Fruit fly (Drosophila melanogaster): Measurements from ENCODE around the gene CG2116.
A peak's percentile ranks its signal among the peaks of the same experiment; 100 is the strongest.

The CG2116 gene

dm6 chrX:8114476-8115342 is 14.9 kb upstream of the CG2116 start:
- TF ChIP-seq cic (GFP tag; optimal IDR thresholded peaks at IDR 0.05) (no peak), CG14711 (tag; optimal IDR thresholded peaks at IDR 0.05) (peak; percentile 62), CG1620 (GFP tag; optimal IDR thresholded peaks at IDR 0.05) (peak; percentile 21), toe (GFP tag; optimal IDR thresholded peaks at IDR 0.05) (peak; percentile 45), CG33017 (tag; optimal IDR thresholded peaks at IDR 0.05) (peak; percentile 62), Hr96 (GFP tag; optimal IDR thresholded peaks at IDR 0.05) (no peak), ovo (GFP tag; optimal IDR thresholded peaks at IDR 0.05) (peak; percentile 1), bab1 (GFP tag; optimal IDR thresholded peaks at IDR 0.05) (peak; percentile 57), kay (GFP tag; ENCODE audit: borderline replicate concordance) (no peak), CG5204 (GFP tag; optimal IDR thresholded peaks at IDR 0.05) (peak; percentile 70), Clk (GFP tag; optimal IDR thresholded peaks at IDR 0.05) (peak; percentile 25), Mnt (GFP tag; optimal IDR thresholded peaks at IDR 0.05) (peak; percentile 46), CG7045 (GFP tag; optimal IDR thresholded peaks at IDR 0.05) (peak; percentile 60), CG7101 (tag; optimal IDR thresholded peaks at IDR 0.05) (peak; percentile 80), CG12768 (GFP tag; optimal IDR thresholded peaks at IDR 0.05) (peak; percentile 62), tj (GFP tag; optimal IDR thresholded peaks at IDR 0.05) (peak; percentile 73), CG11617 (GFP tag; optimal IDR thresholded peaks at IDR 0.05) (peak; percentile 64), Crg-1 (GFP tag; optimal IDR thresholded peaks at IDR 0.05) (no peak), cnc (optimal IDR thresholded peaks at IDR 0.05) (no peak), pad (GFP tag; optimal IDR thresholded peaks at IDR 0.05) (peak; percentile 20)

DNA sequence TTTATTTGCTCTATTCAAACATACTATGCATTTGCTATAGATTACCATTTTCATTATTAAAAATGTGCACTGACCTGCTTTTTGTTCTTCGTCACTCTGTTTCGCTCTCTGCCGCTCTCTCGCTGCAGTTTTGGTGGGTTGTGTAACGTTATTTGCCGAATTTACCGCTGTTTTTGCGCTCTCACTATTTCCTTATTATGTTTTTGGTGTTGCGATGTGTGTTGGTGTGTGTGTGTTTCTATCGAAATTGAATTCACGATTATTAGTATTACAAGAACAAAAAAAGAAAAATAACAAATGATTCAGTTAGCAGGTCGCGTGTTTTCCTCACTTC is 14.3 kb upstream of the CG2116 start:
- TF ChIP-seq pad (GFP tag; optimal IDR thresholded peaks at IDR 0.05): peak; percentile 37
- TF ChIP-seq kay (GFP tag; ENCODE audit: borderline replicate concordance): no peak
- TF ChIP-seq ovo (GFP tag; optimal IDR thresholded peaks at IDR 0.05): peak; percentile 2

- TF ChIP-seq cnc (optimal IDR thresholded peaks at IDR 0.05) (no peak), cic (GFP tag; optimal IDR thresholded peaks at IDR 0.05) (peak; percentile 21), tj (GFP tag; optimal IDR thresholded peaks at IDR 0.05) (peak; percentile 11), Mnt (GFP tag; optimal IDR thresholded peaks at IDR 0.05) (peak; percentile 96), CG11617 (GFP tag; optimal IDR thresholded peaks at IDR 0.05) (peak; percentile 21)
Measured at dm6 chrX:8115717-8116311, 13.8 kb upstream of the CG2116 start, which contains the start of gene Gclc. Gclc (minus strand) TSS chrX:8116147.

dm6 chrX:8116813-8117212 is 12.8 kb upstream of the CG2116 start, which contains the start of gene CG1575:
CG1575 (plus strand) TSS chrX:8117012.
- peak; percentile 84 for TF ChIP-seq Mnt (GFP tag; optimal IDR thresholded peaks at IDR 0.05)
- TF ChIP-seq kay (GFP tag; ENCODE audit: borderline replicate concordance): no peak

DNA sequence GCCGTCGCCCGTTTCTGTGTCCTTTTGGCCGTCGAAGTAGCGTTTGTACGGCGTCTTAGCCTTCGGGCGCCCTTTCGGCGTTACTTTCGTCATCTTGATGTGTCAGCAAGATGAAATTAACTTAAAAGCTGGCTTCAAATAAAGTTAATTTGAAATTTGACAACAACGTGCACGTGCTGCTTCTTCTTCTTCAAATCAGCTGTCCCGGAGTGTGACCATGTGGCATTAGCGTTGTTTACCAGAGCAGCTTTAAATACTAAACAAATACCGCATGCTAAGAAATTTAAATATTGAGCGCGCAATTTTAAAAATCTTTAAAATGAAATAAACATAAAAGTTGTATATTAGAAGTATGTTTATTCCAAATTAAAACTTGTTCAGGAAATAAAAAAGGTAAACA is 8.7 kb upstream of the CG2116 start, which contains the start of gene CG2260:
CG2260 (minus strand) TSS at position 209 of the 400 bp plus-strand sequence.
- TF ChIP-seq bab1 (GFP tag; optimal IDR thresholded peaks at IDR 0.05): peak; percentile 57
- peak; percentile 100 for TF ChIP-seq Mnt (GFP tag; optimal IDR thresholded peaks at IDR 0.05)
- TF ChIP-seq tj (GFP tag; optimal IDR thresholded peaks at IDR 0.05): no peak

DNA sequence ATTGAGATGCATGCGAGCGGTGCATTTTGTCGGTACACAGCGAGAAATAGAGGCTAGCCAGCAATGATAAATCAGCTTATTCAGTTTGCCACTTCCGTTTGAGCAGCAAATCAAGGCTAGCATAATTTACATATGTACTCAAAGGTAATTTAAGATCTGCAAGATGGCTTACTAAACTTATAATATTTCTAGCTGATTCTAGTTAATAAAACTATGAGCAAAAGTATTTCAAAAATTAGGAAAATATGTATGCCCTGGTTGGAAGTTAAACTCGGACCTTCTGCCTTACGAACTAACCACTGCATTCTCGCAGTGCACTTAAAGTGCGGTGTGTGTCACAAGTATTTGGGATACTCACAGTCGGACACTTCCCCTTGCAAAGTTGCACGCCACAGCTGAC is 6.8 kb upstream of the CG2116 start:
- TF ChIP-seq CG5204 (GFP tag; optimal IDR thresholded peaks at IDR 0.05): no peak

DNA sequence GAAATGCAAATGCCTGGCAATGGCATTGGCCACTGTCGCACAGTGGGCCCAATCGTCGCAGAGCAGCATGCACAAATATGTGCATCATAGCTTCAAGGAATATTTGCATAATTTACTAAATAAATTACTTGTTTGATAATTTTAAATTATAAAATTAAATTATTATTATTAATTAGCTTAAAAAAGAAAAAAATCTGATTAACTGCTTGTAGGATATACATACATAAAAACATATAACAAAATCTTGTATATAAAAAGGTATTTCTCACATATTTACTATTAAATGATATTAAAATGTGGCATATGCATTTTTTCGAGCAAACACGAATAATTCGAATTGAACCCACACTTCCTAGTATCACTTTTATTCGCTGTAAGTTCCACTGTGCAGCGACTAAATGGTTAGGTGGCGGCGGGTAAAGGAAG is 4.4 kb upstream of the CG2116 start:
- no peak for TF ChIP-seq ovo (GFP tag; optimal IDR thresholded peaks at IDR 0.05)
- no peak for TF ChIP-seq CG7045 (GFP tag; optimal IDR thresholded peaks at IDR 0.05)
- TF ChIP-seq Crg-1 (GFP tag; optimal IDR thresholded peaks at IDR 0.05): no peak
- TF ChIP-seq CG11617 (GFP tag; optimal IDR thresholded peaks at IDR 0.05): no peak
- TF ChIP-seq CG5204 (GFP tag; optimal IDR thresholded peaks at IDR 0.05): no peak
- no peak for TF ChIP-seq cic (GFP tag; optimal IDR thresholded peaks at IDR 0.05)
- TF ChIP-seq CG14711 (tag; optimal IDR thresholded peaks at IDR 0.05): no peak
- no peak for TF ChIP-seq CG33017 (tag; optimal IDR thresholded peaks at IDR 0.05)
- TF ChIP-seq tj (GFP tag; optimal IDR thresholded peaks at IDR 0.05): no peak
- TF ChIP-seq CG12768 (GFP tag; optimal IDR thresholded peaks at IDR 0.05): no peak
- TF ChIP-seq toe (GFP tag; optimal IDR thresholded peaks at IDR 0.05): no peak
- TF ChIP-seq CG7101 (tag; optimal IDR thresholded peaks at IDR 0.05): no peak
- no peak for TF ChIP-seq CG1620 (GFP tag; optimal IDR thresholded peaks at IDR 0.05)
- TF ChIP-seq cnc (optimal IDR thresholded peaks at IDR 0.05): no peak
- no peak for TF ChIP-seq Mnt (GFP tag; optimal IDR thresholded peaks at IDR 0.05)
- TF ChIP-seq kay (GFP tag; ENCODE audit: borderline replicate concordance): no peak
- TF ChIP-seq bab1 (GFP tag; optimal IDR thresholded peaks at IDR 0.05): no peak
- TF ChIP-seq Clk (GFP tag; optimal IDR thresholded peaks at IDR 0.05): no peak
- no peak for TF ChIP-seq Hr96 (GFP tag; optimal IDR thresholded peaks at IDR 0.05)

All from whole organism, adult.